Worm (Caenorhabditis elegans): ENCODE data around the gene K07F5.8.

- TF ChIP-seq him-1 (tag; optimal IDR thresholded peaks at IDR 0.05), result no peak
- TF ChIP-seq W03F9.2 (tag; optimal IDR thresholded peaks at IDR 0.05), result no peak
- no peak for TF ChIP-seq dao-5 (tag; optimal IDR thresholded peaks at IDR 0.05)
These were observed 16.9 kb downstream of the K07F5.8 start, which contains the start of gene kin-21 for ce11 chrIV:9832586-9832985.

Measured in whole organism, L4/young adult.